Worm (Caenorhabditis elegans) whole organism, L1 larva: ENCODE measurements around the gene gdi-1.

ENCODE experiments used
- aly-2 ChIP-seq: fragments of 150-350 bp; optimal IDR thresholded peaks from 2 replicates; lab custom pipeline; 2014; ENCODE audit warnings: missing biosample characterization, missing genetic modification characterization
- jun-1 ChIP-seq: fragments of 150-350 bp; optimal IDR thresholded peaks from 2 replicates; lab custom pipeline; 2014; ENCODE audit warnings: missing biosample characterization, missing genetic modification reagents, missing genetic modification characterization
- mep-1 ChIP-seq: fragments of 150-350 bp; optimal IDR thresholded peaks from 2 replicates; lab custom pipeline; 2014; ENCODE audit warnings: missing biosample characterization, missing genetic modification characterization
- nhr-76 ChIP-seq: sonication (generic microtip); optimal IDR thresholded peaks from 2 replicates; lab custom pipeline; 2017; ENCODE audit warnings: missing biosample characterization, missing genetic modification characterization
- unc-130 ChIP-seq: fragments of 150-350 bp; optimal IDR thresholded peaks from 2 replicates; lab custom pipeline; 2017; ENCODE audit warnings: missing biosample characterization, missing genetic modification characterization, inconsistent platforms
- unc-86 ChIP-seq: sonication (generic microtip); optimal IDR thresholded peaks from 2 replicates; lab custom pipeline; 2016; ENCODE audit warnings: missing genetic modification characterization, missing compliant biosample characterization

- TF ChIP-seq aly-2 (tag; lab: Kevin White, UChicago), result no peak
- no peak for TF ChIP-seq mep-1 (tag; lab: Kevin White, UChicago)
- TF ChIP-seq unc-86 (tag; lab: Kevin White, UChicago), result no peak
- TF ChIP-seq unc-130 (tag; lab: Kevin White, UChicago), result no peak
- TF ChIP-seq nhr-76 (tag; lab: Kevin White, UChicago), result no peak
- TF ChIP-seq jun-1 (tag; lab: Kevin White, UChicago), result no peak
Observed at ce11 chrIV:14769218-14769835, 23.4 kb downstream of the gdi-1 start, which contains the start of gene Y57G11C.43.
